Worm (Caenorhabditis elegans) whole organism, L1 larva: ENCODE data around the gene ZK177.3.

ENCODE experiments used
- aha-1 ChIP-seq: fragments of 150-350 bp; optimal IDR thresholded peaks from 2 replicates; lab custom pipeline; 2014; ENCODE audit warnings: missing biosample characterization, missing genetic modification characterization
- alr-1 ChIP-seq: fragments of 200-800 bp; sonication (Bioruptor generic); optimal IDR thresholded peaks from 2 replicates; lab custom pipeline; 2018; ENCODE audit warnings: borderline replicate concordance, mild to moderate bottlenecking, missing genetic modification characterization, missing compliant biosample characterization
- aly-2 ChIP-seq: fragments of 150-350 bp; optimal IDR thresholded peaks from 2 replicates; lab custom pipeline; 2014; ENCODE audit warnings: missing biosample characterization, missing genetic modification characterization
- ama-1 ChIP-seq: fragments of 150-350 bp; optimal IDR thresholded peaks from 2 replicates; lab custom pipeline; 2014
- ceh-63 ChIP-seq: fragments of 200-800 bp; sonication (Bioruptor generic); optimal IDR thresholded peaks from 2 replicates; lab custom pipeline; 2018; ENCODE audit warnings: mild to moderate bottlenecking, missing genetic modification characterization, missing compliant biosample characterization
- ceh-88 ChIP-seq: fragments of 200-800 bp; sonication (Bioruptor generic); IDR thresholded peaks from 2 replicates; pipeline ENCODE4 v1.3.6; 2022; ENCODE audit warnings: missing genetic modification characterization, missing compliant biosample characterization
- ceh-90 ChIP-seq: sonication (generic microtip); optimal IDR thresholded peaks from 2 replicates; lab custom pipeline; 2016; ENCODE audit warnings: missing genetic modification characterization, missing compliant biosample characterization
- dpl-1 ChIP-seq, 3 experiments: fragments of 150-350 bp in 2 of 3; sonication (generic microtip) in 1 of 3; optimal IDR thresholded peaks; 2 replicates each; lab custom pipeline; 2014 to 2017; ENCODE audit warnings: missing biosample characterization in 3 of 3, missing genetic modification characterization in 3 of 3, missing genetic modification reagents in 3 of 3
- efl-1 ChIP-seq, 4 experiments: fragments of 150-350 bp; optimal IDR thresholded peaks in 3 of 4; peaks in 1 of 4; 1 replicate in 1 of 4; 2 replicates in 3 of 4; lab custom pipeline; 2014; ENCODE audit warnings: missing biosample characterization in 2 of 4, missing genetic modification characterization in 2 of 4, missing genetic modification reagents in 2 of 4
- efl-3 ChIP-seq: fragments of 200-800 bp; sonication (Bioruptor generic); optimal IDR thresholded peaks from 2 replicates; lab custom pipeline; 2018; ENCODE audit warnings: mild to moderate bottlenecking, missing genetic modification characterization, missing compliant biosample characterization
- elt-2 ChIP-seq: sonication (generic microtip); optimal IDR thresholded peaks from 2 replicates; lab custom pipeline; 2016; ENCODE audit warnings: missing genetic modification characterization, mild to moderate bottlenecking, inconsistent platforms, missing compliant biosample characterization, missing genetic modification reagents
- fkh-10 ChIP-seq: sonication (generic microtip); optimal IDR thresholded peaks from 2 replicates; lab custom pipeline; 2017; ENCODE audit warnings: missing biosample characterization, missing genetic modification reagents, missing genetic modification characterization
- fkh-4 ChIP-seq: sonication (generic microtip); optimal IDR thresholded peaks from 2 replicates; lab custom pipeline; 2016; ENCODE audit warnings: missing compliant biosample characterization, missing genetic modification characterization, borderline replicate concordance
- fos-1 ChIP-seq: fragments of 150-350 bp; optimal IDR thresholded peaks from 2 replicates; lab custom pipeline; 2014; ENCODE audit warnings: missing biosample characterization, missing genetic modification characterization
- hlh-17 ChIP-seq: fragments of 200-800 bp; sonication (Bioruptor generic); optimal IDR thresholded peaks from 2 replicates; lab custom pipeline; 2018; ENCODE audit warnings: missing genetic modification characterization, mild to moderate bottlenecking, missing compliant biosample characterization, moderate library complexity, borderline replicate concordance
- lin-15B ChIP-seq: fragments of 150-350 bp; sonication (generic microtip); optimal IDR thresholded peaks from 3 replicates; lab custom pipeline; 2014; ENCODE audit warnings: missing biosample characterization, missing genetic modification characterization
- lin-39 ChIP-seq: fragments of 150-350 bp; optimal IDR thresholded peaks from 2 replicates; lab custom pipeline; 2014; ENCODE audit warnings: missing biosample characterization, missing genetic modification reagents, missing genetic modification characterization
- lir-3 ChIP-seq: sonication (generic microtip); optimal IDR thresholded peaks from 2 replicates; lab custom pipeline; 2016; ENCODE audit warnings: mild to moderate bottlenecking, missing genetic modification characterization, moderate library complexity, missing compliant biosample characterization; ENCODE audit not compliant: poor library complexity
- lsy-2 ChIP-seq, 2 experiments: fragments of 150-350 bp; optimal IDR thresholded peaks; 2 replicates each; lab custom pipeline; 2014; ENCODE audit warnings: missing biosample characterization in 2 of 2, missing genetic modification characterization in 2 of 2
- mdl-1 ChIP-seq, 2 experiments: fragments of 150-350 bp; optimal IDR thresholded peaks; 2 replicates each; lab custom pipeline; 2014 to 2017; ENCODE audit warnings: missing biosample characterization in 2 of 2, missing genetic modification characterization in 2 of 2, inconsistent platforms in 1 of 2
- mep-1 ChIP-seq: fragments of 150-350 bp; optimal IDR thresholded peaks from 2 replicates; lab custom pipeline; 2014; ENCODE audit warnings: missing biosample characterization, missing genetic modification characterization
- nhr-237 ChIP-seq: fragments of 150-350 bp; optimal IDR thresholded peaks from 2 replicates; lab custom pipeline; 2014; ENCODE audit warnings: missing biosample characterization, missing genetic modification characterization
- nhr-71 ChIP-seq: sonication (generic microtip); optimal IDR thresholded peaks from 2 replicates; lab custom pipeline; 2016; ENCODE audit warnings: mild to moderate bottlenecking, missing genetic modification characterization, moderate library complexity, missing compliant biosample characterization
- nhr-84 ChIP-seq: sonication (generic microtip); optimal IDR thresholded peaks from 2 replicates; lab custom pipeline; 2017; ENCODE audit warnings: missing biosample characterization, missing genetic modification characterization
- pag-3 ChIP-seq: sonication (generic microtip); optimal IDR thresholded peaks from 2 replicates; lab custom pipeline; 2017; ENCODE audit warnings: missing genetic modification characterization, mild to moderate bottlenecking, missing compliant biosample characterization, antibody characterized with exemption, borderline replicate concordance; ENCODE audit not compliant: insufficient read depth
- pax-3 ChIP-seq: fragments of 200-800 bp; sonication (Bioruptor generic); optimal IDR thresholded peaks from 2 replicates; lab custom pipeline; 2018; ENCODE audit warnings: mild to moderate bottlenecking, missing genetic modification characterization, moderate library complexity, missing compliant biosample characterization
- rnt-1 ChIP-seq: sonication (generic microtip); optimal IDR thresholded peaks from 2 replicates; lab custom pipeline; 2016; ENCODE audit warnings: mild to moderate bottlenecking, missing genetic modification characterization, moderate library complexity, missing compliant biosample characterization
- skn-1 ChIP-seq: fragments of 150-350 bp; optimal IDR thresholded peaks from 2 replicates; lab custom pipeline; 2014; ENCODE audit warnings: missing biosample characterization, missing genetic modification characterization
- sup-37 ChIP-seq: fragments of 200-800 bp; sonication (Bioruptor generic); optimal IDR thresholded peaks from 2 replicates; lab custom pipeline; 2018; ENCODE audit warnings: mild to moderate bottlenecking, missing genetic modification characterization, missing compliant biosample characterization
- unc-130 ChIP-seq: fragments of 150-350 bp; optimal IDR thresholded peaks from 2 replicates; lab custom pipeline; 2017; ENCODE audit warnings: missing biosample characterization, missing genetic modification characterization, inconsistent platforms
- unc-30 ChIP-seq: sonication (generic microtip); optimal IDR thresholded peaks from 2 replicates; lab custom pipeline; 2017; ENCODE audit warnings: missing biosample characterization, missing genetic modification characterization
- vab-15 ChIP-seq: sonication (generic microtip); optimal IDR thresholded peaks from 2 replicates; lab custom pipeline; 2017; ENCODE audit warnings: missing genotype, mild to moderate bottlenecking, missing genetic modification characterization, missing compliant biosample characterization
- xbp-1 ChIP-seq: sonication (generic microtip); optimal IDR thresholded peaks from 2 replicates; lab custom pipeline; 2016; ENCODE audit warnings: missing genetic modification characterization, missing compliant biosample characterization
- zag-1 ChIP-seq: fragments of 150-350 bp; optimal IDR thresholded peaks from 2 replicates; lab custom pipeline; 2014; ENCODE audit warnings: missing biosample characterization, missing genetic modification characterization
- zip-4 ChIP-seq: fragments of 200-800 bp; sonication (Bioruptor generic); optimal IDR thresholded peaks from 2 replicates; lab custom pipeline; 2018; ENCODE audit warnings: mild to moderate bottlenecking, missing genetic modification characterization, moderate library complexity, missing compliant biosample characterization
- ztf-4 ChIP-seq: fragments of 150-350 bp; optimal IDR thresholded peaks from 2 replicates; lab custom pipeline; 2014; ENCODE audit warnings: missing biosample characterization, missing genetic modification characterization

ZK177.3 gene

ce11 chrII:5527841-5528240, 12.2 kb downstream of the ZK177.3 start, which contains the start of gene ZK177.1:
ZK177.1 (plus strand) TSS chrII:5528141.
- TF ChIP-seq ceh-88: no peak
- no peak for TF ChIP-seq ceh-90 (tag; lab: Kevin White, UChicago)
- no peak for TF ChIP-seq unc-30
- TF ChIP-seq unc-130 (tag; lab: Kevin White, UChicago): no peak
- TF ChIP-seq fos-1 (tag; lab: Kevin White, UChicago): no peak
- TF ChIP-seq nhr-71 (tag; lab: Kevin White, UChicago): no peak
- TF ChIP-seq lir-3 (tag; lab: Kevin White, UChicago): no peak
- TF ChIP-seq pag-3 (tag; lab: Kevin White, UChicago): no peak
- TF ChIP-seq ama-1 (lab: Kevin White, UChicago): no peak
- TF ChIP-seq aly-2 (tag; lab: Kevin White, UChicago): no peak
- TF ChIP-seq lin-39 (tag; lab: Kevin White, UChicago): no peak
- TF ChIP-seq vab-15: no peak
- no peak for TF ChIP-seq fkh-10 (GFP tag; lab: Kevin White, UChicago)
- no peak for TF ChIP-seq efl-1 (optimal IDR thresholded peaks at IDR 0.05; lab: Kevin White, UChicago)
- no peak for TF ChIP-seq efl-1 (GFP tag; optimal IDR thresholded peaks at IDR 0.05 in 1 of 2; lab: Kevin White, UChicago)
- TF ChIP-seq pax-3 (tag; lab: Kevin White, UChicago): no peak
- TF ChIP-seq xbp-1 (tag; lab: Kevin White, UChicago): no peak
- no peak for TF ChIP-seq alr-1 (tag; lab: Kevin White, UChicago)
- no peak for TF ChIP-seq mdl-1 (tag; optimal IDR thresholded peaks at IDR 0.05; lab: Kevin White, UChicago)
- no peak for TF ChIP-seq lin-15B
- TF ChIP-seq, all 84 proteins: peak for 0

ce11 chrII:5531855-5532328, 16.2 kb downstream of the ZK177.3 start, which contains the start of gene C17C3.9:
C17C3.9 (minus strand) TSS chrII:5532278.
- TF ChIP-seq fkh-4 (tag; lab: Kevin White, UChicago) (no peak), sup-37 (GFP tag; lab: Kevin White, UChicago) (no peak)

DNA sequence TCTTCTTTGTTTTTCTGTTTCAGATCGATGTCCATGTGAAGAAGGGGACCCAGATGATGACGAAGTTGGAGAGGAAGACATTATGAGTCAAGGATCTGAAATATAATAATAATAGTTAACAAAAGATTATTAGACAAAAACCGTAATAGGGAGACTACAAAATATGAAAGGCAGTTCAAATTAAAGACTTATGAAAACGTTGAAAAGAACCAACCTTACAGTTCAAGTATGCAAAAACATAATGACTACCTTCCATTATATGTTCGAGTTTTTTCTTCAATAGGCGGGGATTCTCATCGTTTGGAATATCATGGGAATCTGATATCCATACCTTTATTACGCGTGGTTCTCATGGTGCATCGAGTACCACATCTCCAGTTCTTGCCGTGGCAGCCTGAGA, 18.0 kb downstream of the ZK177.3 start, which contains the start of gene hlh-26:
TSS of gene hlh-26 (minus strand) at position 101 of the 400 bp plus-strand sequence.
- TF ChIP-seq skn-1 (tag; lab: Kevin White, UChicago) (no peak), nhr-84 (tag; lab: Kevin White, UChicago) (no peak), zag-1 (tag; lab: Kevin White, UChicago) (no peak), lir-3 (tag; lab: Kevin White, UChicago) (no peak), ceh-63 (GFP tag; lab: Kevin White, UChicago) (no peak), elt-2 (tag; lab: Kevin White, UChicago) (no peak), nhr-237 (no peak), ztf-4 (tag; lab: Kevin White, UChicago) (no peak), hlh-17 (GFP tag; lab: Kevin White, UChicago) (no peak), zip-4 (GFP tag; lab: Kevin White, UChicago) (no peak), lsy-2 (tag; optimal IDR thresholded peaks at IDR 0.05; lab: Kevin White, UChicago) (no peak), pax-3 (tag; lab: Kevin White, UChicago) (no peak), fos-1 (tag; lab: Kevin White, UChicago) (no peak), rnt-1 (tag; lab: Kevin White, UChicago) (no peak), dpl-1 (GFP tag; optimal IDR thresholded peaks at IDR 0.05; lab: Kevin White, UChicago) (no peak), mep-1 (tag; lab: Kevin White, UChicago) (no peak), unc-30 (no peak), aha-1 (tag; lab: Kevin White, UChicago) (no peak), efl-3 (GFP tag; lab: Kevin White, UChicago) (no peak), ama-1 (lab: Kevin White, UChicago) (no peak)
- TF ChIP-seq, all 84 proteins: peak for 0
